Worm (Caenorhabditis elegans): ENCODE results near the gene srg-34.

srg-34 gene

DNA sequence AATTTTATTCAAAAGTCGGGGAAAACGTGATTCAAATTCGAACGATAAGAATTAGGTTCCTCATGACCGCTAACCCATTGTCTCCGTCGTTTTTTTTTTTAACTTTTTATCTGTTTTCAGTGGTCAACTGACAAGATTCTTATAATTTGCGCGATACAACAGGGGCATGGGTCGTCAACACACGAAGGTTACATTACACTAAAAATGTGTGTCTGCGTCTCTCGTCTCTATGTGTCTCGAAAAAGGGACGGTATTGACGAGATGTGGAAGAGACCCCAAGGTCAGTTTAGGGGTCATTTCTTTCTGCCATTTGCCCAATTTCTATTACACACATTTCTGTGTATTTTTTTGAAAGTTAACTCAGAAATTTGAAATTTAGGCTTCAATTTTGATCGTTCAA lies 4.8 kb upstream of the srg-34 start:
- TF ChIP-seq nhr-90 (tag; optimal IDR thresholded peaks at IDR 0.05; ENCODE audit: poor library complexity) (peak; percentile 14), nhr-84 (tag; optimal IDR thresholded peaks at IDR 0.05) (no peak), elt-3 (tag; optimal IDR thresholded peaks at IDR 0.05) (peak in 4 of 6 experiments; percentile 3 to 24 (median 16)), dpl-1 (GFP tag; optimal IDR thresholded peaks at IDR 0.05) (peak in 1 of 3 experiments; percentile 15), lin-14 (GFP tag; optimal IDR thresholded peaks at IDR 0.05) (peak; percentile 67), mep-1 (tag; optimal IDR thresholded peaks at IDR 0.05) (peak; percentile 14), nhr-71 (tag; optimal IDR thresholded peaks at IDR 0.05) (peak; percentile 25), lin-39 (tag; optimal IDR thresholded peaks at IDR 0.05) (no peak), ceh-88 (GFP tag; IDR thresholded peaks at IDR 0.05) (no peak), nhr-20 (tag; optimal IDR thresholded peaks at IDR 0.05) (peak; percentile 21), snu-23 (GFP tag; optimal IDR thresholded peaks at IDR 0.05) (peak; percentile 40), mdl-1 (tag; optimal IDR thresholded peaks at IDR 0.05) (peak in 1 of 2 experiments; percentile 39), lin-35 (GFP tag; optimal IDR thresholded peaks at IDR 0.05) (peak in 1 of 2 experiments; percentile 53), pqm-1 (tag; optimal IDR thresholded peaks at IDR 0.05) (no peak), blmp-1 (tag; optimal IDR thresholded peaks at IDR 0.05) (peak; percentile 36), lsy-2 (tag; optimal IDR thresholded peaks at IDR 0.05) (peak in 1 of 2 experiments; percentile 18)

DNA sequence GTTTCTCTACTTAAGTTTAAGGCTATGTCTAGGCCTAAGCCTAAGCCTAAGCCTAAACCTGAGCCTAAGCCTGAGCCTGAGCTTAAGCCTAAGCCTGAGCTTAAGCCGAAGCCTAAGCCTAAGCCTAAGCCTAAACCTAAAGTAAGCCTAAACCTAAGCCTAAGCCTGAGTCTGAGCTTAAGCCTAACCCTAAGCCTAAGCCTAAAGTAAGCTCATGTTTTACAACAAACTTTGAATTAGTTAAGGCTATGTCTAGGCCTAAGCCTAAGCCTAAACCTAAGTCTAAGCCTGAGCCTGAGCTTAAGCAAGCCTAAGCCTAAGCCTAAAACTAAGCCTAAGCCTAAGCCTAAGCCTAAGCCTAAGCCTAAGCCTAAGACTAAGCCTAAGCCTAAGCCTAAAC lies 935 bp upstream of the srg-34 start:
- TF ChIP-seq blmp-1 (tag; optimal IDR thresholded peaks at IDR 0.05): no peak
- no peak for TF ChIP-seq snu-23 (GFP tag; optimal IDR thresholded peaks at IDR 0.05)
- TF ChIP-seq Y116A8C.19 (tag; optimal IDR thresholded peaks at IDR 0.05; ENCODE audit: borderline replicate concordance): no peak
- TF ChIP-seq irx-1 (tag; optimal IDR thresholded peaks at IDR 0.05): no peak

DNA sequence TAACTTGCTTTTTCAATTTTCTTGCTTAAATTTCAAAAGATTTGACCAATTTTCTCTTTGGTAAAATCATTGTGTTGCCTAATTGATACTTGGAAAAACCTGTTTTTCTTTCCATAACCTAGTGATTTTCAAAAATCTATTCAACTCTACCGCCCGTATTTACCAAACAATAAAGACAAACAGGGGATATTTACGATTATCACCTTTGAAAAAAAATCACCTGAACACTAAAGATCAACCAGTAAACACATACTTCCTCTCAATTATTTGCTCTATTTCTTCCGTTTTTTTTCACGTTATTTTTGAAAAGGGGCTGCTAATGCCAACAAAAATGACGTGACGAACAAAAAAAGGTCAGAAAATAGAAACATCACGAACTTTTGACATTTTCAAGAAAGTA lies 3.7 kb downstream of the srg-34 start:
- TF ChIP-seq pqm-1 (tag; optimal IDR thresholded peaks at IDR 0.05) (no peak), lin-14 (GFP tag; optimal IDR thresholded peaks at IDR 0.05) (peak; percentile 19), C34B4.2 (tag; optimal IDR thresholded peaks at IDR 0.05) (no peak), F16B12.6 (tag; optimal IDR thresholded peaks at IDR 0.05) (no peak), nhr-77 (tag; optimal IDR thresholded peaks at IDR 0.05) (peak; percentile 3), fkh-8 (tag; optimal IDR thresholded peaks at IDR 0.05) (no peak), unc-130 (tag; optimal IDR thresholded peaks at IDR 0.05) (no peak), hpl-2 (GFP tag; optimal IDR thresholded peaks at IDR 0.05) (no peak), unc-30 (tag; optimal IDR thresholded peaks at IDR 0.05) (no peak), alr-1 (tag; optimal IDR thresholded peaks at IDR 0.05; ENCODE audit: borderline replicate concordance) (no peak), lsy-2 (tag; optimal IDR thresholded peaks at IDR 0.05) (no peak), Y116A8C.19 (tag; optimal IDR thresholded peaks at IDR 0.05; ENCODE audit: borderline replicate concordance) (no peak)

DNA sequence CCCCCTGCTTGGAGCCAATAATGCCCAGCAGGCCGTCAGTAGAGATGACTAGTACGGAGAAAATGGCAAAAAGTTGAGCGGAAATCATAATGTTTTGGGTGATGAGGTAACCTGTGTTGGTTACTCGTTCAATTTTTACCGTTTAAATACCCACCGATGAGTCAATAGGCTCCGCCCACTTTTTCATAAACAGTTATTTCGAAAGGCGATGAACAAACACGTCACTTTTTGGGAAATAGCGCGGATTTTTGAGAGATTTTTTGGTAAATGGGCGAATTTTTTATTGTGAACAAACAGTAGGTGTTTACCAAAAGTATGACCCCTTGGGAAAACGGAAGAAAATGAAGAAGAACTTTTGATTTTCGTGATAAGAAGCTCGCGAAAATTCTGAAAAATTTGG lies 4.5 kb downstream of the srg-34 start, which contains the start of gene ttr-26:
Gene ttr-26, minus strand, starts transcription at position 101 of the 400 bp plus-strand sequence.
- no peak for TF ChIP-seq F16B12.6 (tag; optimal IDR thresholded peaks at IDR 0.05)
- TF ChIP-seq elt-2 (tag; optimal IDR thresholded peaks at IDR 0.05): no peak
- no peak for TF ChIP-seq lsy-2 (tag; optimal IDR thresholded peaks at IDR 0.05)
- no peak for TF ChIP-seq elt-3 (tag; optimal IDR thresholded peaks at IDR 0.05)
- no peak for TF ChIP-seq ets-5 (GFP tag; IDR thresholded peaks at IDR 0.05)
- no peak for TF ChIP-seq snpc-4 (tag; optimal IDR thresholded peaks at IDR 0.05)
- no peak for TF ChIP-seq nhr-12 (tag; optimal IDR thresholded peaks at IDR 0.05)
- TF ChIP-seq hlh-4 (tag; optimal IDR thresholded peaks at IDR 0.05): no peak
- TF ChIP-seq nhr-77 (tag; optimal IDR thresholded peaks at IDR 0.05): peak; percentile 8
- TF ChIP-seq lin-14 (GFP tag; optimal IDR thresholded peaks at IDR 0.05): peak; percentile 6
- no peak for TF ChIP-seq fkh-4 (tag; optimal IDR thresholded peaks at IDR 0.05; ENCODE audit: borderline replicate concordance)
- no peak for TF ChIP-seq efl-1 (optimal IDR thresholded peaks at IDR 0.05)
- TF ChIP-seq efl-1 (GFP tag; optimal IDR thresholded peaks at IDR 0.05 in 1 of 2): peak in 1 of 2 experiments; percentile 73
- no peak for TF ChIP-seq egl-13 (tag; optimal IDR thresholded peaks at IDR 0.05)
- TF ChIP-seq C04F5.9 (tag; optimal IDR thresholded peaks at IDR 0.05): no peak
- no peak for TF ChIP-seq fkh-10 (GFP tag; optimal IDR thresholded peaks at IDR 0.05)

Data from whole organism, L1 larva.